Worm (Caenorhabditis elegans): ENCODE results near the gene sds-22.

DNA sequence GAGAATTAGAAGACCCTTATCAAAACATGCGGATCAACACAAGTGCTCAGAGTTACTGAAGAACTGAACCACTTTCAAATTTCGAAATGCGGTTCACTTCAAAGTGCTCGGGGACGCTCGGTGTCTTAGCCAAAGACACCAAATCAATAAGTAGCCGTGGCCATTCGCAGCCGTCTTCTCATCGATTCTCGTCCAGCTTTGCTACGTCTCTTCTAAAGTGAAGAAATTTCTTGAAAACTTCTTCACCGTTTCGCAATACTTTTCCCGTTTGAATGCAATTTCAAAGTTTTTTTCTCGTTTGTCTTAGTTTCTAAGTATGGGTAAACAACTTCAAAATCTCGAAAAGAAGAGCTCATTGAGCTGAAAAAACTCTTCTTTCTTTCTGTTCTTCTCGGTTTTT lies 26.7 kb downstream of the sds-22 start:
- no peak for TF ChIP-seq sptf-1 (tag; optimal IDR thresholded peaks at IDR 0.05)
- TF ChIP-seq nhr-237 (tag; optimal IDR thresholded peaks at IDR 0.05), result no peak
- no peak for TF ChIP-seq elt-3 (tag; optimal IDR thresholded peaks at IDR 0.05)
- no peak for TF ChIP-seq unc-62 (GFP tag; optimal IDR thresholded peaks at IDR 0.05)
- no peak for TF ChIP-seq snpc-4 (tag; optimal IDR thresholded peaks at IDR 0.05)
- TF ChIP-seq ces-1 (GFP tag; optimal IDR thresholded peaks at IDR 0.05), result peak; percentile 65
- no peak for TF ChIP-seq sem-2 (GFP tag; optimal IDR thresholded peaks at IDR 0.05)
- TF ChIP-seq nhr-76 (tag; optimal IDR thresholded peaks at IDR 0.05), result no peak
- no peak for TF ChIP-seq blmp-1 (tag; optimal IDR thresholded peaks at IDR 0.05)
- TF ChIP-seq mep-1 (tag; optimal IDR thresholded peaks at IDR 0.05), result no peak

Data from whole organism, mixed stage, embryonic.